Worm (Caenorhabditis elegans) whole organism, L2 larva: ENCODE measurements around the gene ant-1.1.

ENCODE experiments used
- R02D3.7 ChIP-seq: fragments of 150-350 bp; optimal IDR thresholded peaks from 2 replicates; lab custom pipeline; 2014; ENCODE audit warnings: missing biosample characterization, missing genetic modification characterization
- ZK546.5 ChIP-seq: sonication (generic microtip); optimal IDR thresholded peaks from 2 replicates; lab custom pipeline; 2017; ENCODE audit warnings: missing biosample characterization, missing genetic modification characterization
- ama-1 ChIP-seq: fragments of 150-350 bp; optimal IDR thresholded peaks from 2 replicates; lab custom pipeline; 2018; ENCODE audit warnings: inconsistent platforms
- lin-13 ChIP-seq: fragments of 150-350 bp; optimal IDR thresholded peaks from 2 replicates; lab custom pipeline; 2014; ENCODE audit warnings: missing biosample characterization, missing genetic modification reagents, missing genetic modification characterization
- nhr-11 ChIP-seq: fragments of 150-350 bp; optimal IDR thresholded peaks from 2 replicates; lab custom pipeline; 2014; ENCODE audit warnings: missing biosample characterization, missing genetic modification characterization
- nhr-237 ChIP-seq: fragments of 150-350 bp; optimal IDR thresholded peaks from 2 replicates; lab custom pipeline; 2014; ENCODE audit warnings: missing biosample characterization, missing genetic modification characterization
- nhr-6 ChIP-seq: fragments of 150-350 bp; optimal IDR thresholded peaks from 2 replicates; lab custom pipeline; 2014; ENCODE audit warnings: missing biosample characterization, missing genetic modification characterization
- nhr-77 ChIP-seq: fragments of 150-350 bp; optimal IDR thresholded peaks from 2 replicates; lab custom pipeline; 2014; ENCODE audit warnings: missing biosample characterization, missing genetic modification characterization
- sem-4 ChIP-seq: fragments of 150-350 bp; optimal IDR thresholded peaks from 2 replicates; lab custom pipeline; 2014; ENCODE audit warnings: missing biosample characterization, missing genetic modification reagents, missing genetic modification characterization
- snpc-4 ChIP-seq: fragments of 150-350 bp; optimal IDR thresholded peaks from 2 replicates; lab custom pipeline; 2014; ENCODE audit warnings: missing biosample characterization, missing genetic modification characterization
- unc-62 ChIP-seq: fragments of 150-350 bp; optimal IDR thresholded peaks from 2 replicates; lab custom pipeline; 2014; ENCODE audit warnings: missing biosample characterization, missing genetic modification reagents, missing genetic modification characterization
- zag-1 ChIP-seq: fragments of 150-350 bp; optimal IDR thresholded peaks from 2 replicates; lab custom pipeline; 2014; ENCODE audit warnings: missing biosample characterization, missing genetic modification characterization

ce11 chrIII:13455207-13455606, 7.8 kb upstream of the ant-1.1 start, which contains the start of gene cua-1:
- no peak for TF ChIP-seq nhr-11 (tag; lab: Kevin White, UChicago)
- no peak for TF ChIP-seq ZK546.5
- TF ChIP-seq unc-62 (GFP tag; lab: Kevin White, UChicago), result no peak
- no peak for TF ChIP-seq nhr-237 (tag; lab: Kevin White, UChicago)
- TF ChIP-seq nhr-77 (tag; lab: Kevin White, UChicago), result no peak
- no peak for TF ChIP-seq R02D3.7 (tag; lab: Kevin White, UChicago)
- no peak for TF ChIP-seq lin-13 (GFP tag; lab: Kevin White, UChicago)
- no peak for TF ChIP-seq zag-1
- TF ChIP-seq snpc-4 (tag; lab: Kevin White, UChicago), result no peak
- TF ChIP-seq ama-1 (lab: Kevin White, UChicago), result no peak
- TF ChIP-seq sem-4 (tag; lab: Kevin White, UChicago), result no peak
- TF ChIP-seq nhr-6, result no peak
